Fruit fly (Drosophila melanogaster): ENCODE data around the gene GILT2.

Gene GILT2

DNA sequence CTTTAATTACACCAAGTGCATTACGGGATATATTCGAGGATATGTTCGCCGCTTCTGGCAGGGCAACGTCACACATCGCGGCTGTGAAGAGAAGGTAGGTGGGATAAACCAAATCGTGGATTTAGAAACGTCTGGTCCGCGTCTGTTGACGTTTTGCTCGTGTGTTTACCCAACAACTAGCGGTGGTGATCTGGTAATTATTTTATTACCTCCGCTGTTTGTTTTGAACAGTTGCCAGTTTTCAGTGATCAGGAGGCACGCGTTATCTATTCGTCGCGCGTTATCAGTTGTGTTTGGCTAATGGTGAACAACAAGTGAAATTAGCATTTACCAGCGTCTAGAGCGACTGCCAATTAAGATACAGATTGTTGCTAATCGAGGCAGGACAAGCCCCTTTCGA lies 50.4 kb downstream of the GILT2 start (continued):
- TF ChIP-seq tup (GFP tag; optimal IDR thresholded peaks at IDR 0.05) (peak; percentile 40), gcm2 (GFP tag; optimal IDR thresholded peaks at IDR 0.05) (no peak), nom (GFP tag; optimal IDR thresholded peaks at IDR 0.05) (no peak), bab2 (GFP tag; optimal IDR thresholded peaks at IDR 0.05) (no peak), HLH4C (GFP tag; IDR thresholded peaks at IDR 0.05; ENCODE audit: partially characterized antibody) (no peak), CG17385 (GFP tag; optimal IDR thresholded peaks at IDR 0.05) (peak; percentile 45), CG15011 (GFP tag; optimal IDR thresholded peaks at IDR 0.05) (peak; percentile 24), salm (tag; optimal IDR thresholded peaks at IDR 0.05) (no peak), Oli (tag; optimal IDR thresholded peaks at IDR 0.05) (no peak), CG7839 (tag; optimal IDR thresholded peaks at IDR 0.05) (no peak), Xrp1 (GFP tag; IDR thresholded peaks at IDR 0.05) (peak; percentile 53; the same call in 1 of the 2 replicates), Lpt (GFP tag; optimal IDR thresholded peaks at IDR 0.05) (no peak), lov (optimal IDR thresholded peaks at IDR 0.05) (no peak), lov (GFP tag; IDR thresholded peaks at IDR 0.05) (no peak), Lim3 (GFP tag; IDR thresholded peaks at IDR 0.05) (no peak), CG7987 (GFP tag; optimal IDR thresholded peaks at IDR 0.05) (peak; percentile 65), z (GFP tag; IDR thresholded peaks at IDR 0.05) (no peak), CG9817 (tag; optimal IDR thresholded peaks at IDR 0.05) (no peak), CG12744 (GFP tag; optimal IDR thresholded peaks at IDR 0.05) (no peak), luna (GFP tag; optimal IDR thresholded peaks at IDR 0.05) (no peak), CG13624 (GFP tag; optimal IDR thresholded peaks at IDR 0.05) (no peak), gro (GFP tag; optimal IDR thresholded peaks at IDR 0.05) (peak; percentile 47), CG9876 (GFP tag; optimal IDR thresholded peaks at IDR 0.05) (no peak), CG6791 (GFP tag; IDR thresholded peaks at IDR 0.05; ENCODE audit: partially characterized antibody) (no peak), vnd (GFP tag; IDR thresholded peaks at IDR 0.05; ENCODE audit: partially characterized antibody) (no peak), croc (GFP tag; conservative IDR thresholded peaks at IDR 0.05) (no peak), grau (tag; optimal IDR thresholded peaks at IDR 0.05) (no peak), Kr (GFP tag; optimal IDR thresholded peaks at IDR 0.05) (no peak), CG11723 (GFP tag; optimal IDR thresholded peaks at IDR 0.05) (no peak), Doc2 (GFP tag; IDR thresholded peaks at IDR 0.05) (no peak), crc (GFP tag; optimal IDR thresholded peaks at IDR 0.05) (no peak), CG12769 (tag; optimal IDR thresholded peaks at IDR 0.05) (peak; percentile 66), az2 (GFP tag; optimal IDR thresholded peaks at IDR 0.05) (no peak), CG1529 (GFP tag; optimal IDR thresholded peaks at IDR 0.05) (no peak), CG31388 (GFP tag; optimal IDR thresholded peaks at IDR 0.05) (no peak), al (GFP tag; IDR thresholded peaks at IDR 0.05) (no peak), CG6272 (GFP tag; IDR thresholded peaks at IDR 0.05) (no peak), pho (GFP tag; optimal IDR thresholded peaks at IDR 0.05) (peak; percentile 52), CG10274 (GFP tag; optimal IDR thresholded peaks at IDR 0.05) (peak; percentile 4), H15 (GFP tag; IDR thresholded peaks at IDR 0.05) (no peak), Aef1 (GFP tag; IDR thresholded peaks at IDR 0.05) (no peak), Elba2 (GFP tag; optimal IDR thresholded peaks at IDR 0.05) (no peak), insv (GFP tag; optimal IDR thresholded peaks at IDR 0.05) (peak in 1 of 2 experiments; percentile 27), CG14014 (GFP tag; IDR thresholded peaks at IDR 0.05) (no peak; the same call in 1 of the 2 replicates), NC2α (GFP tag; optimal IDR thresholded peaks at IDR 0.05) (no peak), CG16813 (GFP tag; IDR thresholded peaks at IDR 0.05; ENCODE audit: partially characterized antibody) (no peak), Dek (tag; optimal IDR thresholded peaks at IDR 0.05) (peak; percentile 19), Atf3 (GFP tag; optimal IDR thresholded peaks at IDR 0.05) (no peak), nau (GFP tag; optimal IDR thresholded peaks at IDR 0.05) (peak; percentile 38), sqz (GFP tag; optimal IDR thresholded peaks at IDR 0.05) (peak; percentile 10), CG6765 (GFP tag; optimal IDR thresholded peaks at IDR 0.05) (peak; percentile 69), CrebB (tag; optimal IDR thresholded peaks at IDR 0.05) (peak; percentile 66)
